Fruit fly (Drosophila melanogaster) whole organism, embryonic: ENCODE data around the gene mxc.

Experiments used
- Atf3 ChIP-seq: fragments of 200-800 bp; sonication (Bioruptor generic); optimal IDR thresholded peaks from 3 replicates; lab custom pipeline; 2016; ENCODE audit warnings: missing biosample characterization, missing genetic modification characterization
- B-H1 ChIP-seq: fragments of 200-800 bp; sonication (Bioruptor generic); IDR thresholded peaks from 3 replicates; pipeline ENCODE4 v1.3.6; 2022; ENCODE audit warnings: missing biosample characterization, missing genetic modification characterization
- Bteb2 ChIP-seq: fragments of 200-800 bp; sonication (Bioruptor generic); optimal IDR thresholded peaks from 2 replicates; lab custom pipeline; 2016; ENCODE audit warnings: missing biosample characterization, missing genetic modification characterization
- CG10431 ChIP-seq: fragments of 200-800 bp; sonication (Bioruptor generic); optimal IDR thresholded peaks from 3 replicates; lab custom pipeline; 2018; ENCODE audit warnings: missing biosample characterization, mild to moderate bottlenecking, missing genetic modification characterization
- CG11560 ChIP-seq: fragments of 200-800 bp; sonication (Bioruptor generic); IDR thresholded peaks from 3 replicates; pipeline ENCODE4 v1.3.6; 2022; ENCODE audit warnings: missing biosample characterization, missing genetic modification characterization
- CG1233 ChIP-seq: fragments of 200-800 bp; sonication (Bioruptor generic); optimal IDR thresholded peaks from 4 replicates; lab custom pipeline; 2018; ENCODE audit warnings: missing biosample characterization, mild to moderate bottlenecking, missing genetic modification characterization
- CG13894 ChIP-seq: fragments of 200-800 bp; sonication (Bioruptor generic); optimal IDR thresholded peaks from 3 replicates; lab custom pipeline; 2018; ENCODE audit warnings: missing biosample characterization, mild to moderate bottlenecking, missing genetic modification characterization, moderate library complexity
- CG14441 ChIP-seq: fragments of 200-800 bp; sonication (Bioruptor generic); IDR thresholded peaks from 2 replicates; pipeline ENCODE4 v1.3.6; 2022; ENCODE audit warnings: missing biosample characterization, missing genetic modification characterization
- CG15479 ChIP-seq: fragments of 200-800 bp; sonication (Bioruptor generic); optimal IDR thresholded peaks from 3 replicates; lab custom pipeline; 2019; ENCODE audit warnings: missing biosample characterization, mild to moderate bottlenecking, missing genetic modification characterization, moderate library complexity
- CG18599 ChIP-seq: fragments of 200-800 bp; sonication (Bioruptor generic); optimal IDR thresholded peaks from 3 replicates; lab custom pipeline; 2017; ENCODE audit warnings: missing biosample characterization, missing genetic modification characterization, mild to moderate bottlenecking, moderate library complexity, missing genetic modification reagents
- CG42726 ChIP-seq: fragments of 200-800 bp; sonication (Bioruptor generic); IDR thresholded peaks from 2 replicates; pipeline ENCODE4 v1.3.6; 2022; ENCODE audit warnings: missing biosample characterization, missing genetic modification characterization; ENCODE audit not compliant: partially characterized antibody
- CG43689 ChIP-seq: fragments of 200-800 bp; sonication (Bioruptor generic); IDR thresholded peaks from 2 replicates; pipeline ENCODE4 v1.3.6; 2022; ENCODE audit warnings: missing biosample characterization, missing genetic modification characterization
- CG4707 ChIP-seq: fragments of 200-800 bp; sonication (Bioruptor generic); optimal IDR thresholded peaks from 2 replicates; lab custom pipeline; 2018; ENCODE audit warnings: missing biosample characterization, mild to moderate bottlenecking, missing genetic modification characterization, moderate library complexity
- CG4820 ChIP-seq: fragments of 200-800 bp; sonication (Bioruptor generic); optimal IDR thresholded peaks from 3 replicates; lab custom pipeline; 2016; ENCODE audit warnings: missing biosample characterization, missing genetic modification characterization
- CG6654 ChIP-seq: fragments of 200-800 bp; sonication (Bioruptor generic); optimal IDR thresholded peaks from 2 replicates; lab custom pipeline; 2017; ENCODE audit warnings: missing biosample characterization, mild to moderate bottlenecking, missing genetic modification characterization
- CG7372 ChIP-seq: fragments of 200-800 bp; sonication (Bioruptor generic); IDR thresholded peaks from 2 replicates; pipeline ENCODE4 v1.3.6; 2022; ENCODE audit warnings: missing biosample characterization, missing genetic modification characterization
- CG7786 ChIP-seq: fragments of 200-800 bp; sonication (Bioruptor generic); optimal IDR thresholded peaks from 2 replicates; lab custom pipeline; 2016; ENCODE audit warnings: missing biosample characterization, missing genetic modification characterization
- Camta ChIP-seq: fragments of 200-800 bp; sonication (Bioruptor generic); optimal IDR thresholded peaks from 2 replicates; lab custom pipeline; 2016; ENCODE audit warnings: missing biosample characterization, missing genetic modification characterization
- Dek ChIP-seq: fragments of 200-800 bp; sonication (Bioruptor generic); optimal IDR thresholded peaks from 3 replicates; lab custom pipeline; 2019; ENCODE audit warnings: missing biosample characterization, mild to moderate bottlenecking, missing genetic modification characterization, moderate library complexity
- Doc2 ChIP-seq: fragments of 200-800 bp; sonication (Bioruptor generic); IDR thresholded peaks from 2 replicates; pipeline ENCODE4 v1.3.6; 2022; ENCODE audit warnings: missing biosample characterization, missing genetic modification characterization
- Dref ChIP-seq: fragments of 200-800 bp; sonication (Bioruptor generic); IDR thresholded peaks from 2 replicates; pipeline ENCODE4 v1.3.6; 2022; ENCODE audit warnings: missing biosample characterization, missing genetic modification characterization
- Fer2 ChIP-seq: fragments of 200-800 bp; sonication (Bioruptor generic); optimal IDR thresholded peaks from 2 replicates; lab custom pipeline; 2018; ENCODE audit warnings: missing biosample characterization, mild to moderate bottlenecking, missing genetic modification characterization, moderate library complexity
- HmgD ChIP-seq: fragments of 200-800 bp; sonication (Bioruptor generic); optimal IDR thresholded peaks from 3 replicates; lab custom pipeline; 2016; ENCODE audit warnings: missing biosample characterization, missing genetic modification characterization
- NfI ChIP-seq: fragments of 200-800 bp; sonication (Bioruptor generic); optimal IDR thresholded peaks from 3 replicates; lab custom pipeline; 2018; ENCODE audit warnings: missing biosample characterization, mild to moderate bottlenecking, missing genetic modification characterization, moderate library complexity
- Taf1 ChIP-seq: fragments of 200-800 bp; sonication (Bioruptor generic); IDR thresholded peaks from 2 replicates; pipeline ENCODE4 v1.3.6; 2022; ENCODE audit warnings: missing biosample characterization, missing genetic modification characterization
- bowl ChIP-seq: fragments of 200-800 bp; sonication (Bioruptor generic); IDR thresholded peaks from 2 replicates; pipeline ENCODE4 v1.3.6; 2022; ENCODE audit warnings: missing biosample characterization, missing genetic modification characterization
- bsh ChIP-seq, 2 experiments: fragments of 200-800 bp; sonication (Bioruptor generic); optimal IDR thresholded peaks; 2 replicates each; lab custom pipeline; 2017 to 2018; ENCODE audit warnings: mild to moderate bottlenecking in 2 of 2, missing biosample characterization in 2 of 2, missing genetic modification characterization in 2 of 2, moderate library complexity in 1 of 2
- caup ChIP-seq: fragments of 200-800 bp; sonication (Bioruptor generic); optimal IDR thresholded peaks from 3 replicates; lab custom pipeline; 2017; ENCODE audit warnings: missing biosample characterization, mild to moderate bottlenecking, missing genetic modification characterization, moderate library complexity; ENCODE audit not compliant: severe bottlenecking
- ci ChIP-seq: fragments of 200-800 bp; sonication (Bioruptor generic); IDR thresholded peaks from 3 replicates; pipeline ENCODE4 v1.3.6; 2022; ENCODE audit warnings: missing biosample characterization, missing genetic modification characterization
- crol ChIP-seq: fragments of 200-800 bp; sonication (Bioruptor generic); IDR thresholded peaks from 2 replicates; pipeline ENCODE4 v1.3.6; 2022; ENCODE audit warnings: missing biosample characterization, missing genetic modification characterization
- danr ChIP-seq: fragments of 200-800 bp; sonication (Bioruptor generic); IDR thresholded peaks from 2 replicates; pipeline ENCODE4 v1.3.6; 2022; ENCODE audit warnings: missing biosample characterization, missing genetic modification characterization
- eve ChIP-seq, 2 experiments: fragments of >200 bp; optimal IDR thresholded peaks; 2 replicates each; lab custom pipeline; 2017; ENCODE audit warnings: missing biosample characterization in 2 of 2, missing genetic modification characterization in 2 of 2
- fd102C ChIP-seq: fragments of 200-800 bp; sonication (Bioruptor generic); optimal IDR thresholded peaks from 2 replicates; lab custom pipeline; 2018; ENCODE audit warnings: missing biosample characterization, mild to moderate bottlenecking, missing genetic modification characterization, moderate library complexity
- fd64A ChIP-seq: fragments of 200-800 bp; sonication (Bioruptor generic); optimal IDR thresholded peaks from 3 replicates; lab custom pipeline; 2018; ENCODE audit warnings: missing biosample characterization, mild to moderate bottlenecking, missing genetic modification characterization
- gem ChIP-seq: fragments of 200-800 bp; sonication (Bioruptor generic); optimal IDR thresholded peaks from 2 replicates; lab custom pipeline; 2019; ENCODE audit warnings: missing biosample characterization, mild to moderate bottlenecking, missing genetic modification characterization, moderate library complexity
- inv ChIP-seq: fragments of 200-800 bp; sonication (Bioruptor generic); IDR thresholded peaks from 2 replicates; pipeline ENCODE4 v1.3.6; 2022; ENCODE audit warnings: missing biosample characterization, missing genetic modification characterization; ENCODE audit not compliant: partially characterized antibody
- jing ChIP-seq: fragments of 200-800 bp; sonication (Bioruptor generic); optimal IDR thresholded peaks from 2 replicates; lab custom pipeline; 2018; ENCODE audit warnings: missing biosample characterization, mild to moderate bottlenecking, missing genetic modification characterization
- mam ChIP-seq: fragments of 200-800 bp; sonication (Bioruptor generic); optimal IDR thresholded peaks from 3 replicates; lab custom pipeline; 2016; ENCODE audit warnings: missing biosample characterization, missing genetic modification characterization
- nerfin-1 ChIP-seq: fragments of 200-800 bp; sonication (Bioruptor generic); optimal IDR thresholded peaks from 3 replicates; lab custom pipeline; 2019; ENCODE audit warnings: missing biosample characterization, mild to moderate bottlenecking, missing genetic modification characterization, moderate library complexity
- nom ChIP-seq: fragments of 200-800 bp; sonication (Bioruptor generic); optimal IDR thresholded peaks from 2 replicates; lab custom pipeline; 2017; ENCODE audit warnings: missing biosample characterization, missing genetic modification characterization, mild to moderate bottlenecking, moderate library complexity, missing genetic modification reagents
- otp ChIP-seq: fragments of 200-800 bp; sonication (Bioruptor generic); IDR thresholded peaks from 3 replicates; pipeline ENCODE4, ENCODE4 v1.3.6; 2022; ENCODE audit warnings: missing biosample characterization, missing genetic modification characterization
- rib ChIP-seq: fragments of 200-800 bp; sonication (Bioruptor generic); IDR thresholded peaks from 2 replicates; pipeline ENCODE4 v1.3.6; 2022; ENCODE audit warnings: missing biosample characterization, missing genetic modification characterization
- sens-2 ChIP-seq: fragments of 200-800 bp; sonication (Bioruptor generic); IDR thresholded peaks from 2 replicates; pipeline ENCODE4 v1.3.6; 2022; ENCODE audit warnings: missing biosample characterization, missing genetic modification characterization
- slp2 ChIP-seq: fragments of 200-800 bp; sonication (Bioruptor generic); optimal IDR thresholded peaks from 2 replicates; lab custom pipeline; 2016; ENCODE audit warnings: missing biosample characterization, missing genetic modification characterization
- stc ChIP-seq: fragments of 200-800 bp; sonication (Bioruptor generic); IDR thresholded peaks from 2 replicates; pipeline ENCODE4 v1.3.6; 2022; ENCODE audit warnings: missing biosample characterization, missing genetic modification characterization
- tna ChIP-seq: fragments of 200-800 bp; sonication (Bioruptor generic); IDR thresholded peaks from 2 replicates; pipeline ENCODE4 v1.3.6; 2022; ENCODE audit warnings: missing biosample characterization, missing genetic modification characterization; ENCODE audit not compliant: partially characterized antibody
- trem ChIP-seq: fragments of 200-800 bp; optimal IDR thresholded peaks from 3 replicates; lab custom pipeline; 2019; ENCODE audit warnings: missing biosample characterization, mild to moderate bottlenecking, missing genetic modification characterization, moderate library complexity
- tup ChIP-seq: fragments of 200-800 bp; sonication (Bioruptor generic); optimal IDR thresholded peaks from 2 replicates; lab custom pipeline; 2016; ENCODE audit warnings: missing biosample characterization, mild to moderate bottlenecking, missing genetic modification characterization, moderate library complexity
- twi ChIP-seq: fragments of 200-800 bp; optimal IDR thresholded peaks from 2 replicates; lab custom pipeline; 2019; ENCODE audit warnings: missing biosample characterization, mild to moderate bottlenecking, missing genetic modification characterization, moderate library complexity

Gene mxc

DNA sequence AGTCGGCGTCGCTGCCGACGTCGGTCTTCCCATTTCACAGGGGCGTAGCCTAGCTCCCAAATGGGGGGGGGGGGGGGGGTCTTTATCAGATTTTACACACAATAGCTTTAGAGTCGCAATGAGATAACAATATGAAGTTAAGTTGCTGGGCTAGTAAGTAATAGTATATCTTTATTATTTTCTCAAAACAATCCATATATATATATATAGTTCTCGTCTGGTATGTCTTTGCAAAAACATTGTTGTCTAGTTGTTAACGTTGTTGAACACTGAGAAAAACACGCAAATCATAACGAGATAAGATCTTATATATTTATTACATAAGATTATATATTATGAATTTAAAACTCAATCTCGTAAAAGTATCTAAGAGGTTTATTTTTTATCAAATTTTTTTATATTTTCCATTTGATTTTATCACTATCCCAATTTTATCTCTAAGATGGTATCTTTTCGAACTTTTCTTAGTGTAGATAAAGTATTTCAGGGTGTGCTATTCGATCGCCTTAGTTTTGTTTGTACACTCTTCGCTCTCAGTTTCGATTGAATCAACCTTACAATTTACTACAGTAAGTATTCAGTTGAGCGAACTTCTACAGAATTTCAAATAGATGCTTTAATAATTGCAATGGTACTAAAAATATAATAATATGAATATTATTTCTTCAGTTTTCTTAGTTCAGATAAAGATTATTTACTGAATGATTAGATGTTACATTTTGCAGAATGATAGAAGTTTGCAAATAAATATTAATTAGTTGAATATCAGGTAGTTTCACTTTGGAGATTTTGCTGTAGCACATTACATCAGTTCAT is 41.2 kb downstream of the mxc start (continued):
- TF ChIP-seq CG4707 (GFP tag; lab: Kevin White, UChicago), result no peak
- TF ChIP-seq B-H1, result peak; percentile 49
- TF ChIP-seq CG18599 (GFP tag; lab: Kevin White, UChicago), result peak; percentile 93
- no peak for TF ChIP-seq nom
- no peak for TF ChIP-seq CG15479
- peak; percentile 31 for TF ChIP-seq CG7786 (GFP tag; lab: Kevin White, UChicago)
- TF ChIP-seq Fer2 (tag; lab: Kevin White, UChicago), result peak; percentile 46
- peak; percentile 69 for TF ChIP-seq NfI
- peak; percentile 58 for TF ChIP-seq CG1233 (GFP tag; lab: Kevin White, UChicago)
- TF ChIP-seq danr (GFP tag; lab: Robert Waterston, UW), result peak; percentile 72
- no peak for TF ChIP-seq sens-2
- no peak for TF ChIP-seq fd102C (GFP tag; lab: Kevin White, UChicago)
- no peak for TF ChIP-seq CG42726
- TF ChIP-seq gem (tag; lab: Kevin White, UChicago), result peak; percentile 80
- peak; percentile 24 for TF ChIP-seq trem (tag; lab: Kevin White, UChicago)
- no peak for TF ChIP-seq inv (GFP tag; lab: Robert Waterston, UW)
- TF ChIP-seq Bteb2 (GFP tag; lab: Kevin White, UChicago), result no peak
- peak; percentile 61; the same call in 1 of the 3 replicates for TF ChIP-seq ci (GFP tag; lab: Robert Waterston, UW)
- TF ChIP-seq CG6654, result peak; percentile 37
- TF ChIP-seq CG7372 (GFP tag; lab: Robert Waterston, UW), result peak; percentile 85
- no peak for TF ChIP-seq tna (GFP tag; lab: Robert Waterston, UW)
- TF ChIP-seq jing (GFP tag; lab: Kevin White, UChicago), result peak; percentile 2
- TF ChIP-seq twi (tag; lab: Kevin White, UChicago), result no peak
- TF ChIP-seq mam (GFP tag; lab: Kevin White, UChicago), result peak; percentile 41
- TF ChIP-seq bowl (GFP tag; lab: Robert Waterston, UW), result peak; percentile 58; the same call in 1 of the 2 replicates
- peak; percentile 78; the same call in 2 of the 3 replicates for TF ChIP-seq otp
- peak; percentile 90 for TF ChIP-seq rib (GFP tag; lab: Robert Waterston, UW)
- peak; percentile 6 for TF ChIP-seq nerfin-1 (tag; lab: Kevin White, UChicago)
- peak; percentile 82 for TF ChIP-seq Dek (tag; lab: Kevin White, UChicago)
- no peak for TF ChIP-seq slp2 (GFP tag; lab: Kevin White, UChicago)
- no peak for TF ChIP-seq CG10431 (GFP tag; lab: Kevin White, UChicago)
- peak; percentile 45 for TF ChIP-seq Dref (GFP tag; lab: Robert Waterston, UW)
- no peak for TF ChIP-seq eve (GFP tag; optimal IDR thresholded peaks at IDR 0.05; lab: Kevin White, UChicago)
- peak; percentile 40; the same call in 1 of the 2 replicates for TF ChIP-seq Doc2 (GFP tag; lab: Robert Waterston, UW)
- no peak for TF ChIP-seq HmgD (GFP tag; lab: Kevin White, UChicago)
- TF ChIP-seq CG4820, result no peak
- TF ChIP-seq stc (GFP tag; lab: Robert Waterston, UW), result peak; percentile 69
- peak; percentile 53; the same call in 1 of the 2 replicates for TF ChIP-seq CG43689 (GFP tag; lab: Robert Waterston, UW)
- TF ChIP-seq fd64A (GFP tag; lab: Kevin White, UChicago), result no peak
- peak; percentile 79 for TF ChIP-seq CG11560 (tag; lab: Robert Waterston, UW)
- TF ChIP-seq bsh (GFP tag; optimal IDR thresholded peaks at IDR 0.05; lab: Kevin White, UChicago), result peak in 1 of 2 experiments; percentile 39
- peak; percentile 71 for TF ChIP-seq Taf1 (GFP tag; lab: Robert Waterston, UW)
- TF ChIP-seq CG14441 (GFP tag; lab: Robert Waterston, UW), result peak; percentile 86
- TF ChIP-seq caup, result peak; percentile 87
- no peak for TF ChIP-seq Atf3 (GFP tag; lab: Kevin White, UChicago)
- no peak for TF ChIP-seq tup (GFP tag; lab: Kevin White, UChicago)
- no peak for TF ChIP-seq Camta (GFP tag; lab: Kevin White, UChicago)
- peak; percentile 81 for TF ChIP-seq crol (GFP tag; lab: Robert Waterston, UW)
- peak; percentile 82 for TF ChIP-seq CG13894 (tag; lab: Kevin White, UChicago)
